Worm (Caenorhabditis elegans): Measurements from ENCODE around the gene itr-1.

The itr-1 gene

DNA sequence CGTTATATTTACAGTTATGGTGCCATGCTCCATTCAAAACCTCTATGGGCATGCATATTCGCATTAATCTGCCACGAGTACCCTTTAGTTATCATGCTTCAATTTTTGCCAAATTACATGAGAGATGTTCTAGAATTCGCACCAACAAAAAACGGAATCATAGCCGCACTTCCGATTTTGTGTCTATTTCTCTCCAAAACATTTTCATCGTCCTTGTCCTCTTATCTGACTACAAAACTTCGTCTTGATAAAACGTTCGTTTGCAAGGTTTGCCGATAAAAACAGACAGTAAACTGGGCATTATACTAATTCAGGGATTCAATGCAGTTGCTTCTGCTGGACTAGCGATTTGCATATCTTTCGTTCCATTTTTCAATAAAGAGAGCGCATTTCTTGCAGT, 21.8 kb upstream of the itr-1 start:
- no peak for TF ChIP-seq lsy-2 (tag; optimal IDR thresholded peaks at IDR 0.05)
- no peak for TF ChIP-seq nhr-25 (tag; optimal IDR thresholded peaks at IDR 0.05)
- TF ChIP-seq fos-1 (tag; optimal IDR thresholded peaks at IDR 0.05) = peak; percentile 51

DNA sequence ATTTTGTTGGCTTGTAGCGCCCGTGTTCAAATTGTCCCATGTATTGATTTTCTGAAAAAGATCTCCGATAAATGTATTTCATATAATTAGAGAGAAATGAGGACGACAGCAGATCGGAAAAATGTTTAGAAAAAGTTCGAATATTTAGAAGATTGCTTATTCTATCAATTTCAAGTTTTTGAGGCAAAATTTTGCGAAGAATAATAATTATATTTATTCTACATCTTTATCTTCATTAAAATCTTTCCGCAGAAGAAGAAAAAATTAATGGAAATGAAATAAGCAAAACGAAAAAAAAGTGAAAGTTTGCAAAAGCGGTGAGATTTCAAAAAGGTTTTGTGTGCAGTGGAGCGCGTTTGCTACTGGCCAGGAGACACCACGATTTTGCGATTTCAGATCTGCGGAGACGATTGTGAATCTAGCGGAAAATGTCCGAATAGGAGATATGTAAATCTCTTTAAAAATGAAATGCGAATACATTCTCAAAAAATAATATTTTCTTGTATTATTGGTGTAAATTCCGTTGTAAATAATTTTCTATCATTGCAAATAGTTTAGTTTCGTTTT, 20.7 kb upstream of the itr-1 start, which contains the start of gene nrde-4:
nrde-4 (minus strand) TSS at position 51 of the 567 bp plus-strand sequence.
- peak; percentile 75 for TF ChIP-seq fos-1 (tag; optimal IDR thresholded peaks at IDR 0.05)
- no peak for TF ChIP-seq egl-27 (tag; optimal IDR thresholded peaks at IDR 0.05)
- no peak for TF ChIP-seq unc-39 (tag; optimal IDR thresholded peaks at IDR 0.05)
- no peak for TF ChIP-seq elt-1 (tag; optimal IDR thresholded peaks at IDR 0.05)
- no peak for TF ChIP-seq lin-39 (tag; optimal IDR thresholded peaks at IDR 0.05)
- peak; percentile 77 for TF ChIP-seq nhr-129 (tag; optimal IDR thresholded peaks at IDR 0.05)
- no peak for TF ChIP-seq nhr-237 (tag; optimal IDR thresholded peaks at IDR 0.05)
- no peak for TF ChIP-seq ztf-11 (tag; optimal IDR thresholded peaks at IDR 0.05)
- no peak for TF ChIP-seq ztf-4 (tag; optimal IDR thresholded peaks at IDR 0.05)
- TF ChIP-seq ZK546.5 (tag; optimal IDR thresholded peaks at IDR 0.05) = no peak
- TF ChIP-seq sma-9 (GFP tag; optimal IDR thresholded peaks at IDR 0.05) = peak; percentile 59
- no peak for TF ChIP-seq sma-9 (tag; optimal IDR thresholded peaks at IDR 0.05)
- TF ChIP-seq nhr-23 (tag; optimal IDR thresholded peaks at IDR 0.05) = no peak
- peak; percentile 90 for TF ChIP-seq C34F6.9 (tag; optimal IDR thresholded peaks at IDR 0.05)
- TF ChIP-seq R02D3.7 (tag; optimal IDR thresholded peaks at IDR 0.05) = no peak
- TF ChIP-seq Y55F3AM.14 (GFP tag; optimal IDR thresholded peaks at IDR 0.05) = no peak
- no peak for TF ChIP-seq F13H6.1 (tag; optimal IDR thresholded peaks at IDR 0.05)
- TF ChIP-seq mdl-1 (tag; optimal IDR thresholded peaks at IDR 0.05) = no peak
- no peak for TF ChIP-seq unc-62 (GFP tag; optimal IDR thresholded peaks at IDR 0.05)
- TF ChIP-seq nhr-12 (tag; optimal IDR thresholded peaks at IDR 0.05) = no peak
- no peak for TF ChIP-seq alr-1 (tag; optimal IDR thresholded peaks at IDR 0.05)
- TF ChIP-seq sem-4 (tag; optimal IDR thresholded peaks at IDR 0.05) = peak; percentile 81
- no peak for TF ChIP-seq peb-1 (tag; optimal IDR thresholded peaks at IDR 0.05)
- peak; percentile 61 for TF ChIP-seq sma-3 (GFP tag; optimal IDR thresholded peaks at IDR 0.05)
- peak; percentile 39 for TF ChIP-seq gmeb-1 (tag; optimal IDR thresholded peaks at IDR 0.05)
- peak; percentile 22 for TF ChIP-seq nhr-21 (tag; optimal IDR thresholded peaks at IDR 0.05)
- TF ChIP-seq nhr-10 (tag; optimal IDR thresholded peaks at IDR 0.05) = no peak
- TF ChIP-seq lsy-2 (tag; optimal IDR thresholded peaks at IDR 0.05) = peak in 1 of 2 experiments; percentile 79
- TF ChIP-seq snpc-4 (tag; optimal IDR thresholded peaks at IDR 0.05) = no peak
- no peak for TF ChIP-seq nhr-11 (tag; optimal IDR thresholded peaks at IDR 0.05)
- TF ChIP-seq crh-2 (tag; optimal IDR thresholded peaks at IDR 0.05) = peak; percentile 71
- TF ChIP-seq unc-55 (GFP tag; optimal IDR thresholded peaks at IDR 0.05) = peak; percentile 86
- no peak for TF ChIP-seq dmd-4 (tag; optimal IDR thresholded peaks at IDR 0.05)
- TF ChIP-seq aly-2 (tag; optimal IDR thresholded peaks at IDR 0.05) = no peak
- peak; percentile 60 for TF ChIP-seq lin-13 (GFP tag; optimal IDR thresholded peaks at IDR 0.05)
- TF ChIP-seq blmp-1 (tag; optimal IDR thresholded peaks at IDR 0.05; ENCODE audit: insufficient read depth) = peak; percentile 97
- no peak for TF ChIP-seq nhr-25 (tag; optimal IDR thresholded peaks at IDR 0.05)
- no peak for TF ChIP-seq lin-11 (tag; optimal IDR thresholded peaks at IDR 0.05)
- no peak for TF ChIP-seq nhr-77 (tag; optimal IDR thresholded peaks at IDR 0.05)
- no peak for TF ChIP-seq skn-1 (tag; optimal IDR thresholded peaks at IDR 0.05)
- TF ChIP-seq mbf-1 (tag; optimal IDR thresholded peaks at IDR 0.05) = no peak
- TF ChIP-seq mab-5 (tag; optimal IDR thresholded peaks at IDR 0.05) = no peak
- no peak for TF ChIP-seq ama-1 (optimal IDR thresholded peaks at IDR 0.05)
- TF ChIP-seq ceh-16 (tag; optimal IDR thresholded peaks at IDR 0.05) = no peak
- no peak for TF ChIP-seq elt-3 (tag; optimal IDR thresholded peaks at IDR 0.05)
- no peak for TF ChIP-seq ceh-82 (tag; optimal IDR thresholded peaks at IDR 0.05)
- peak; percentile 22 for TF ChIP-seq zag-1 (tag; optimal IDR thresholded peaks at IDR 0.05)
- no peak for TF ChIP-seq ztf-1 (GFP tag; conservative IDR thresholded peaks at IDR 0.05)
- TF ChIP-seq nhr-6 (tag; optimal IDR thresholded peaks at IDR 0.05) = no peak
